Worm (Caenorhabditis elegans): ENCODE data around the gene R11H6.2.

DNA sequence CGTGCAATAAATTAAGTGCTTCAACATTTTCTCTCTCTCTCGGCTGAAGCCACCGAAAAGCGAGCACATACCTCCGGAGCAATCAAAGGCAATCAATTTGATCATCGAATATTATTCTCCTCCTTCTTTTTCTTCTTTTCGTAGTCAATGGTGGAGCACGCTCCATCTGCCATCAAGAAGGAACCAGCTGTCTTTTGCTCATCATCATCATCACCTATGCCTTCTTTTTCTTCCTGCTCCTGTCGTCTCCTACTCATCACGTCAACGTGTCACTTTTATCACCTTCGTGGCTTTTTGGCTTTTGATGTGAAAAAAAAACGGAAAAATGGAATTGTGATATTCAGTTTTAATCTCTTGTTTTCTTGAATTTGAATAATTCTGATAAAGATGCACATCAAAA is 27.9 kb downstream of the R11H6.2 start:
- TF ChIP-seq zag-1 (tag; optimal IDR thresholded peaks at IDR 0.05) (no peak), lsy-2 (tag; optimal IDR thresholded peaks at IDR 0.05) (no peak), nhr-6 (tag; optimal IDR thresholded peaks at IDR 0.05) (no peak), lir-3 (tag; optimal IDR thresholded peaks at IDR 0.05) (no peak)

Data from whole organism, L4 larva.